Worm (Caenorhabditis elegans) whole organism, early embryonic: ENCODE data around the gene K01G12.3.

Source experiments
- B0310.2 ChIP-seq: sonication (generic microtip); optimal IDR thresholded peaks from 2 replicates; lab custom pipeline; 2016; ENCODE audit warnings: mild to moderate bottlenecking, missing genetic modification characterization, missing compliant biosample characterization
- ama-1 ChIP-seq: fragments of 150-350 bp; optimal IDR thresholded peaks from 2 replicates; lab custom pipeline; 2014
- ceh-13 ChIP-seq: fragments of 200-800 bp; sonication (Bioruptor generic); optimal IDR thresholded peaks from 2 replicates; lab custom pipeline; 2018; ENCODE audit warnings: mild to moderate bottlenecking, missing genetic modification characterization, missing compliant biosample characterization
- ceh-36 ChIP-seq: sonication (generic microtip); optimal IDR thresholded peaks from 2 replicates; lab custom pipeline; 2016; ENCODE audit warnings: missing genetic modification characterization, inconsistent platforms, missing compliant biosample characterization
- ets-7 ChIP-seq: sonication (generic microtip); optimal IDR thresholded peaks from 2 replicates; lab custom pipeline; 2016; ENCODE audit warnings: missing genotype, missing genetic modification characterization, missing compliant biosample characterization
- flt-1 ChIP-seq: fragments of 200-800 bp; sonication (Bioruptor generic); IDR thresholded peaks from 2 replicates; pipeline ENCODE4 v1.3.6; 2022; ENCODE audit warnings: missing genetic modification characterization, missing compliant biosample characterization
- hmbx-1 ChIP-seq: sonication (generic microtip); optimal IDR thresholded peaks from 2 replicates; lab custom pipeline; 2016; ENCODE audit warnings: mild to moderate bottlenecking, missing genetic modification characterization, missing compliant biosample characterization
- pes-1 ChIP-seq: fragments of 200-800 bp; sonication (Bioruptor generic); IDR thresholded peaks from 2 replicates; pipeline ENCODE4 v1.3.6; 2022; ENCODE audit warnings: missing genetic modification reagents, missing genetic modification characterization, missing compliant biosample characterization
- sea-1 ChIP-seq: fragments of 200-800 bp; sonication (Bioruptor generic); conservative IDR thresholded peaks from 2 replicates; pipeline ENCODE4 v1.3.6; 2022; ENCODE audit warnings: missing genetic modification characterization, missing compliant biosample characterization
- tbx-37 ChIP-seq: fragments of 200-800 bp; sonication (Bioruptor generic); conservative IDR thresholded peaks from 2 replicates; pipeline ENCODE4 v1.3.6; 2022; ENCODE audit warnings: missing genetic modification reagents, missing genetic modification characterization, missing compliant biosample characterization
- tra-4 ChIP-seq: sonication (generic microtip); optimal IDR thresholded peaks from 2 replicates; lab custom pipeline; 2017; ENCODE audit warnings: missing genetic modification characterization, missing compliant biosample characterization

DNA sequence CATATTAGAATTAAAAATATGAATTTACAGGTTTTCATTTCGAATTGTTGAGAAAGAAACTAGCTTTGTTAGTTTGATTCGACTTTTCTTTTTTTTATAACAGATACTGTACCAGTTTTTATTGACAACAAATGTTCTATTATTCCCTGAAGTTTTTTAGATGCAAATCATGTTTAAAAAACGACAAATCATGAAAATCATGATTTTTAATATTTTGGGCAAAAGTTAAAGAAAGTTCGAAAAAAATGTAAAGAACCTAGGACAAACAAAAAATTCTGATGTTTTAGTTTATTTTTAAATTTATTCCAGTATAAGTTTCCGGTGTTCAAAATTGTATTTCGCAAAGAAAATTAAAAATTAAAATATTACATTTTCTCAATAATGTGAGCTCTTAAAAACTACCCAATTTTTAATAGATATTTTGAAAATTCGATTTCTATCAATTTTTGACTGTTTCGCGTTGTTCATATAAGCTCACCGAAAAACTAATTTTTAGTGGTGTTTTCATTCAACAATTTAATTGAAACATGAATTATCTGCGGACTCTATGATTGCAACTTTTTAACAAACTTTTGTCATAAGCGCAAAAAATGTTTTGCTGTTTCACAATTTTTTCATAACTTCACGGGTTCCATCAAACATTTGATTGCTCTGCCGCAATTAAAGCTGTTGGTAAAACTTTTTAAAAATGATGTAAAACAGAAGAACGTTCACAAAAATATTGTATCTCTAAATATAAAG lies 48.3 kb downstream of the K01G12.3 start, which contains the start of gene Y64G10A.10:
- TF ChIP-seq ama-1 (lab: Kevin White, UChicago) = no peak
- TF ChIP-seq ceh-36 = no peak
- TF ChIP-seq tbx-37 (GFP tag; lab: Robert Waterston, UW) = no peak
- TF ChIP-seq tra-4 = no peak
- no peak for TF ChIP-seq B0310.2 (tag; lab: Kevin White, UChicago)
- TF ChIP-seq flt-1 = no peak
- no peak for TF ChIP-seq pes-1 (GFP tag; lab: Robert Waterston, UW)
- TF ChIP-seq ets-7 (tag; lab: Kevin White, UChicago) = no peak
- no peak for TF ChIP-seq ceh-13 (GFP tag; lab: Kevin White, UChicago)
- TF ChIP-seq hmbx-1 (tag; lab: Kevin White, UChicago) = no peak
- TF ChIP-seq sea-1 (GFP tag; lab: Robert Waterston, UW) = no peak
